Worm (Caenorhabditis elegans): ENCODE data around the gene cgr-1.

DNA sequence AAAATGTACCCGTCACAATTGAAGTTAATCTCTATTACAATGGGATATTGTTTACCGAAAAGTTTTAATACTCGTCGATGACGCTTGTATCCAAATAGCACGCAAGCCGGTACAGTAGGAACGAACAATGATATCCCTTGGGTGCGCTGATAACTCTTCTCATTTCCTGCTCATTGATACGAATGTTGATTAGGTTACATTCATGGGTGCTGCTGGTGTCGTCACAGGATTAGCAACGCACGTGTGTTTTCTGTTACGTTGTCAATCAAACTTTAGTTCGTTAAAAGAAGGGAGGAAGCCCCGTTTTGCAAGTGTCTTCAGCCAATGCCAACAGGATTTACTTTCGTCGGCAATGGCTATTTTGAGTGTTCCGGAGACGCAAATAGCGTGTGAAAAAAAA, 16.8 kb downstream of the cgr-1 start:
- TF ChIP-seq ets-7 (tag; optimal IDR thresholded peaks at IDR 0.05): no peak
- TF ChIP-seq flt-1 (GFP tag; IDR thresholded peaks at IDR 0.05): no peak
- no peak for TF ChIP-seq hnd-1 (tag; optimal IDR thresholded peaks at IDR 0.05)
- no peak for TF ChIP-seq scrt-1 (GFP tag; IDR thresholded peaks at IDR 0.05)

Data from whole organism, early embryonic.